Worm (Caenorhabditis elegans) whole organism, young adult: ENCODE data around the gene Y48A6B.9.

Experiments used
- B0035.1 ChIP-seq: sonication (generic microtip); optimal IDR thresholded peaks from 2 replicates; lab custom pipeline; 2016; ENCODE audit warnings: missing genetic modification characterization, mild to moderate bottlenecking, missing compliant biosample characterization, missing genotype, missing genetic modification reagents
- B0336.3 ChIP-seq: fragments of 200-800 bp; sonication (Bioruptor generic); IDR thresholded peaks from 2 replicates; pipeline ENCODE4 v1.3.6; 2022; ENCODE audit warnings: missing genetic modification characterization, missing compliant biosample characterization
- C17E4.6 ChIP-seq: fragments of 200-800 bp; sonication (Bioruptor generic); IDR thresholded peaks from 2 replicates; pipeline ENCODE4 v1.3.6; 2022; ENCODE audit warnings: missing genetic modification reagents, missing genetic modification characterization, missing compliant biosample characterization
- F39B2.1 ChIP-seq: fragments of 200-800 bp; sonication (Bioruptor generic); IDR thresholded peaks from 2 replicates; pipeline ENCODE4 v1.3.6; 2022; ENCODE audit warnings: missing genetic modification reagents, missing genetic modification characterization, missing compliant biosample characterization
- F49E8.2 ChIP-seq: sonication (generic microtip); optimal IDR thresholded peaks from 3 replicates; lab custom pipeline; 2017; ENCODE audit warnings: missing genetic modification characterization, mild to moderate bottlenecking, missing compliant biosample characterization, antibody characterized with exemption, moderate library complexity; ENCODE audit not compliant: insufficient read depth
- K11D2.4 ChIP-seq: fragments of 200-800 bp; sonication (Bioruptor generic); IDR thresholded peaks from 2 replicates; pipeline ENCODE4 v1.3.6; 2022; ENCODE audit warnings: missing genetic modification reagents, missing genetic modification characterization, missing compliant biosample characterization
- T07F8.4 ChIP-seq: sonication (generic microtip); optimal IDR thresholded peaks from 2 replicates; lab custom pipeline; 2016; ENCODE audit warnings: mild to moderate bottlenecking, missing genetic modification characterization, moderate library complexity, missing compliant biosample characterization
- Y53F4B.3 ChIP-seq: fragments of 200-800 bp; sonication (Bioruptor generic); IDR thresholded peaks from 2 replicates; pipeline ENCODE4 v1.3.6; 2022; ENCODE audit warnings: missing genetic modification reagents, missing genetic modification characterization, missing compliant biosample characterization
- ZK185.1 ChIP-seq: sonication (generic microtip); optimal IDR thresholded peaks from 2 replicates; lab custom pipeline; 2016; ENCODE audit warnings: mild to moderate bottlenecking, missing genetic modification characterization, missing compliant biosample characterization; ENCODE audit not compliant: poor library complexity, severe bottlenecking
- akir-1 ChIP-seq: fragments of 200-800 bp; sonication (Bioruptor generic); optimal IDR thresholded peaks from 2 replicates; lab custom pipeline; 2018; ENCODE audit warnings: mild to moderate bottlenecking, missing genetic modification characterization, moderate library complexity, missing compliant biosample characterization
- ama-1 ChIP-seq, 3 experiments: fragments of 150-350 bp in 1 of 3; sonication (generic microtip) in 2 of 3; optimal IDR thresholded peaks; 2 replicates each; lab custom pipeline; 2014 to 2018; ENCODE audit warnings: missing biosample characterization in 2 of 3, missing genetic modification characterization in 2 of 3, missing genetic modification reagents in 2 of 3
- aptf-3 ChIP-seq: fragments of 200-800 bp; sonication (Bioruptor generic); IDR thresholded peaks from 2 replicates; pipeline ENCODE4 v1.3.6; 2022; ENCODE audit warnings: missing genetic modification characterization, missing compliant biosample characterization
- atf-7 ChIP-seq: sonication (generic microtip); optimal IDR thresholded peaks from 2 replicates; lab custom pipeline; 2017; ENCODE audit warnings: mild to moderate bottlenecking, missing genetic modification characterization, missing compliant biosample characterization
- athp-1 ChIP-seq: sonication (generic microtip); optimal IDR thresholded peaks from 2 replicates; lab custom pipeline; 2017; ENCODE audit warnings: mild to moderate bottlenecking, missing genetic modification characterization, missing compliant biosample characterization
- bed-2 ChIP-seq: fragments of 200-800 bp; sonication (Bioruptor generic); IDR thresholded peaks from 2 replicates; pipeline ENCODE4 v1.3.6; 2022; ENCODE audit warnings: missing genetic modification reagents, missing genetic modification characterization, missing compliant biosample characterization
- cebp-2 ChIP-seq: fragments of 200-800 bp; sonication (Bioruptor generic); IDR thresholded peaks from 2 replicates; pipeline ENCODE4 v1.3.6; 2022; ENCODE audit warnings: missing genetic modification characterization, missing compliant biosample characterization
- ceh-58 ChIP-seq: fragments of 200-800 bp; sonication (Bioruptor generic); IDR thresholded peaks from 2 replicates; pipeline ENCODE4 v1.3.6; 2022; ENCODE audit warnings: missing genetic modification characterization, missing compliant biosample characterization
- ceh-91 ChIP-seq: fragments of 200-800 bp; sonication (Bioruptor generic); IDR thresholded peaks from 2 replicates; pipeline ENCODE4 v1.3.6; 2022; ENCODE audit warnings: missing genetic modification reagents, missing genetic modification characterization, missing compliant biosample characterization
- dpff-1 ChIP-seq: sonication (generic microtip); optimal IDR thresholded peaks from 2 replicates; lab custom pipeline; 2017; ENCODE audit warnings: mild to moderate bottlenecking, missing genetic modification characterization, missing compliant biosample characterization
- efl-1 ChIP-seq: fragments of 150-350 bp; optimal IDR thresholded peaks from 2 replicates; lab custom pipeline; 2014; ENCODE audit warnings: missing biosample characterization, missing genetic modification reagents, missing genetic modification characterization
- egrh-3 ChIP-seq: fragments of 200-800 bp; sonication (Bioruptor generic); IDR thresholded peaks from 2 replicates; pipeline ENCODE4 v1.3.6; 2022; ENCODE audit warnings: missing genetic modification reagents, missing genetic modification characterization, missing compliant biosample characterization
- ets-4 ChIP-seq: fragments of 200-800 bp; sonication (Bioruptor generic); optimal IDR thresholded peaks from 2 replicates; lab custom pipeline; 2018; ENCODE audit warnings: mild to moderate bottlenecking, missing genetic modification characterization, missing compliant biosample characterization
- fkh-3 ChIP-seq: sonication (generic microtip); optimal IDR thresholded peaks from 2 replicates; lab custom pipeline; 2016; ENCODE audit warnings: mild to moderate bottlenecking, missing genetic modification characterization, missing compliant biosample characterization
- him-1 ChIP-seq: sonication (generic microtip); optimal IDR thresholded peaks from 2 replicates; lab custom pipeline; 2016; ENCODE audit warnings: missing genotype, missing genetic modification reagents, missing genetic modification characterization, missing compliant biosample characterization
- hlh-26 ChIP-seq: fragments of 200-800 bp; sonication (Bioruptor generic); conservative IDR thresholded peaks from 2 replicates; pipeline ENCODE4 v1.3.6; 2022; ENCODE audit warnings: missing genetic modification reagents, missing genetic modification characterization, missing compliant biosample characterization
- hrde-1 ChIP-seq: sonication (generic microtip); optimal IDR thresholded peaks from 2 replicates; lab custom pipeline; 2016; ENCODE audit warnings: missing genetic modification characterization, mild to moderate bottlenecking, missing compliant biosample characterization, moderate library complexity, missing genotype, missing genetic modification reagents, borderline replicate concordance
- lir-1 ChIP-seq: fragments of 200-800 bp; sonication (Bioruptor generic); conservative IDR thresholded peaks from 2 replicates; pipeline ENCODE4 v1.3.6; 2022; ENCODE audit warnings: missing genetic modification reagents, missing genetic modification characterization, missing compliant biosample characterization
- lsl-1 ChIP-seq: fragments of 200-800 bp; sonication (Bioruptor generic); optimal IDR thresholded peaks from 2 replicates; lab custom pipeline; 2018; ENCODE audit warnings: mild to moderate bottlenecking, missing genetic modification characterization, moderate library complexity, missing compliant biosample characterization
- madf-3 ChIP-seq: fragments of 200-800 bp; sonication (Bioruptor generic); IDR thresholded peaks from 2 replicates; pipeline ENCODE4 v1.3.6; 2022; ENCODE audit warnings: missing genetic modification reagents, missing genetic modification characterization, missing compliant biosample characterization
- madf-6 ChIP-seq: fragments of 200-800 bp; sonication (Bioruptor generic); IDR thresholded peaks from 2 replicates; pipeline ENCODE4 v1.3.6; 2022; ENCODE audit warnings: missing genetic modification reagents, missing genetic modification characterization, missing compliant biosample characterization
- mel-28 ChIP-seq: sonication (generic microtip); optimal IDR thresholded peaks from 2 replicates; lab custom pipeline; 2016; ENCODE audit warnings: borderline replicate concordance, mild to moderate bottlenecking, missing genetic modification characterization, missing compliant biosample characterization
- mxl-1 ChIP-seq: sonication (generic microtip); optimal IDR thresholded peaks from 2 replicates; lab custom pipeline; 2016; ENCODE audit warnings: missing genetic modification characterization, missing compliant biosample characterization
- nhr-27 ChIP-seq: fragments of 200-800 bp; sonication (Bioruptor generic); optimal IDR thresholded peaks from 2 replicates; lab custom pipeline; 2018; ENCODE audit warnings: mild to moderate bottlenecking, missing genetic modification characterization, moderate library complexity, missing compliant biosample characterization
- nhr-80 ChIP-seq: sonication (generic microtip); optimal IDR thresholded peaks from 2 replicates; lab custom pipeline; 2016; ENCODE audit warnings: missing genetic modification characterization, missing compliant biosample characterization
- pbrm-1 ChIP-seq: fragments of 200-800 bp; sonication (Bioruptor generic); IDR thresholded peaks from 2 replicates; pipeline ENCODE4 v1.3.6; 2022; ENCODE audit warnings: missing genetic modification reagents, missing genetic modification characterization, missing compliant biosample characterization
- rcor-1 ChIP-seq: fragments of 200-800 bp; sonication (Bioruptor generic); IDR thresholded peaks from 2 replicates; pipeline ENCODE4 v1.3.6; 2022; ENCODE audit warnings: missing genetic modification reagents, missing genetic modification characterization, missing compliant biosample characterization
- rec-8 ChIP-seq, 2 experiments: sonication (generic microtip); optimal IDR thresholded peaks; 2 replicates each; lab custom pipeline; 2016; ENCODE audit warnings: mild to moderate bottlenecking in 2 of 2, missing genetic modification characterization in 2 of 2, missing genetic modification reagents in 2 of 2, missing genotype in 2 of 2, missing biosample characterization in 1 of 2, missing compliant biosample characterization in 1 of 2, moderate library complexity in 1 of 2
- somi-1 ChIP-seq: fragments of 200-800 bp; sonication (Bioruptor generic); optimal IDR thresholded peaks from 2 replicates; lab custom pipeline; 2018; ENCODE audit warnings: mild to moderate bottlenecking, missing genetic modification characterization, missing compliant biosample characterization
- tlf-1 ChIP-seq: fragments of 200-800 bp; sonication (Bioruptor generic); optimal IDR thresholded peaks from 2 replicates; lab custom pipeline; 2018; ENCODE audit warnings: mild to moderate bottlenecking, missing genetic modification characterization, missing compliant biosample characterization
- unc-62 ChIP-seq: fragments of 150-350 bp; optimal IDR thresholded peaks from 2 replicates; lab custom pipeline; 2014; ENCODE audit warnings: missing biosample characterization, missing genetic modification reagents, missing genetic modification characterization
- xnd-1 ChIP-seq: sonication (generic microtip); optimal IDR thresholded peaks from 2 replicates; lab custom pipeline; 2016; ENCODE audit warnings: missing genotype, missing genetic modification reagents, missing genetic modification characterization, missing compliant biosample characterization
- ztf-18 ChIP-seq: sonication (generic microtip); optimal IDR thresholded peaks from 2 replicates; lab custom pipeline; 2016; ENCODE audit warnings: missing genotype, mild to moderate bottlenecking, missing genetic modification characterization, missing compliant biosample characterization
- ztf-22 ChIP-seq: fragments of 200-800 bp; sonication (Bioruptor generic); optimal IDR thresholded peaks from 2 replicates; lab custom pipeline; 2018; ENCODE audit warnings: mild to moderate bottlenecking, missing genetic modification characterization, moderate library complexity, missing compliant biosample characterization
- ztf-25 ChIP-seq: fragments of 200-800 bp; sonication (Bioruptor generic); IDR thresholded peaks from 2 replicates; pipeline ENCODE4 v1.3.6; 2022; ENCODE audit warnings: missing genetic modification reagents, missing genetic modification characterization, missing compliant biosample characterization
- ztf-26 ChIP-seq: sonication (generic microtip); optimal IDR thresholded peaks from 2 replicates; lab custom pipeline; 2017; ENCODE audit warnings: missing genetic modification characterization, missing compliant biosample characterization
- ztf-28 ChIP-seq: fragments of 200-800 bp; sonication (Bioruptor generic); IDR thresholded peaks from 2 replicates; pipeline ENCODE4 v1.3.6; 2022; ENCODE audit warnings: missing genetic modification reagents, missing genetic modification characterization, missing compliant biosample characterization
- ztf-3 ChIP-seq: fragments of 200-800 bp; sonication (Bioruptor generic); optimal IDR thresholded peaks from 2 replicates; lab custom pipeline; 2018; ENCODE audit warnings: mild to moderate bottlenecking, missing genetic modification characterization, missing compliant biosample characterization

Gene Y48A6B.9

DNA sequence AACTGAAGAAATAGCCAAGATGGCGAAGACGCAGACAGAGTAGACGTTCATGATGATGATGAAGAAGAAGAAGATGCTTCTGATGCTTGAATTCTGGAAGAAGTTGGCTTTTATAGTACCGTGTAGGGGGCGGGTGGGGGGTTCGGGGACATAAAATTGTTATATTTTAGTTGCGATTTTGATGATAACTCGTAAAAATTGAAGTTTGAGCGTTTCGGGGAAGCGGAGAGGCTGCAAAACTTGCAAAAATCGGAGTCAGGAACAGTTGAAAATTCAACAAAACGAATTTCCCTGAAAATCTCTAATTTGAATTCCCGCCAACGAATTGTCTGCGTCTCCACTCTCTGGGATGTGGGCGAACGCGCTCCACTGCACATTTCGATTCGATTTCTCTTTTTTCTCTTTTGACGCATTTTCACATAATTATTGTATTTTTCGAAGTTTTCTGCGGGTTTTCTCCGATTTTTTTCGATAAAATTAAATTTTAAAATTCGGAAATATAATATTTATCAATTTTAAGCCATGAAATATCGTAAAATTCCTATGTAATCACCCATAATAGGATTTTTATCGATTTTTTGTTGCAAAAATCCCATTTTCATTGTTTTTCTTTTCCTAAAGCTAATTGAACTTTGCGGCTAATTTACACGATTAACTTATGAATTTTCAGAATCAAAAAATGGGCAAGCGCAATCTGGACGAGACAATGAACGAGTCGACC lies 25.3 kb upstream of the Y48A6B.9 start, which contains the start of the genes fipr-17 and Y48A6B.3:
TSS of gene fipr-17 (minus strand) at position 51 of the 721 bp plus-strand sequence.
TSS of gene Y48A6B.3 (plus strand) at position 671 of the 721 bp plus-strand sequence.
- TF ChIP-seq ztf-28 (0 out of 2 replicates have a peak, but pooled peaks have one; percentile 43), him-1 (tag; lab: Kevin White, UChicago) (peak; percentile 69), nhr-27 (tag; lab: Kevin White, UChicago) (no peak), atf-7 (tag; lab: Kevin White, UChicago) (no peak), fkh-3 (tag; lab: Kevin White, UChicago) (no peak), rec-8 (tag; optimal IDR thresholded peaks at IDR 0.05; lab: Kevin White, UChicago) (no peak), ztf-22 (GFP tag; lab: Kevin White, UChicago) (no peak), lsl-1 (GFP tag; lab: Kevin White, UChicago) (peak; percentile 80), cebp-2 (no peak), tlf-1 (GFP tag; lab: Kevin White, UChicago) (no peak), ztf-3 (GFP tag; lab: Kevin White, UChicago) (no peak), ztf-18 (tag; lab: Kevin White, UChicago) (peak; percentile 31), ceh-91 (GFP tag; lab: Robert Waterston, UW) (peak; percentile 42; the same call in 1 of the 2 replicates), nhr-80 (tag; lab: Kevin White, UChicago) (no peak), akir-1 (no peak), ztf-26 (tag; lab: Kevin White, UChicago) (no peak), ama-1 (optimal IDR thresholded peaks at IDR 0.05; lab: Kevin White, UChicago) (no peak), ama-1 (GFP tag; optimal IDR thresholded peaks at IDR 0.05; lab: Kevin White, UChicago) (no peak), lir-1 (GFP tag; lab: Robert Waterston, UW) (0 out of 2 replicates have a peak, but pooled peaks have one; percentile 13), dpff-1 (tag; lab: Kevin White, UChicago) (no peak), hrde-1 (tag; lab: Kevin White, UChicago) (no peak), Y53F4B.3 (GFP tag; lab: Robert Waterston, UW) (no peak), T07F8.4 (tag; lab: Kevin White, UChicago) (no peak), C17E4.6 (GFP tag; lab: Robert Waterston, UW) (no peak), madf-6 (GFP tag; lab: Robert Waterston, UW) (peak; percentile 83), ZK185.1 (tag; lab: Kevin White, UChicago) (no peak), bed-2 (GFP tag; lab: Robert Waterston, UW) (no peak), ceh-58 (no peak), efl-1 (peak; percentile 96), xnd-1 (tag; lab: Kevin White, UChicago) (peak; percentile 35), K11D2.4 (no peak), egrh-3 (0 out of 2 replicates have a peak, but pooled peaks have one; percentile 25), ztf-25 (GFP tag; lab: Robert Waterston, UW) (no peak), mel-28 (tag; lab: Kevin White, UChicago) (no peak), B0336.3 (GFP tag; lab: Robert Waterston, UW) (0 out of 2 replicates have a peak, but pooled peaks have one; percentile 24), F49E8.2 (peak; percentile 69), hlh-26 (no peak), somi-1 (no peak), athp-1 (peak; percentile 21), B0035.1 (no peak), mxl-1 (tag; lab: Kevin White, UChicago) (no peak), aptf-3 (GFP tag; lab: Robert Waterston, UW) (no peak), pbrm-1 (GFP tag; lab: Robert Waterston, UW) (peak; percentile 46; the same call in 1 of the 2 replicates), rcor-1 (peak; percentile 56), ets-4 (GFP tag; lab: Kevin White, UChicago) (no peak), madf-3 (GFP tag; lab: Robert Waterston, UW) (0 out of 2 replicates have a peak, but pooled peaks have one; percentile 39), F39B2.1 (GFP tag; lab: Robert Waterston, UW) (no peak), unc-62 (no peak)
